Worm (Caenorhabditis elegans) whole organism, mixed stage, embryonic: ENCODE measurements around the gene Y43B11AL.1.

Experiments used
- ceh-43 ChIP-seq: fragments of 200-800 bp; sonication (Bioruptor generic); optimal IDR thresholded peaks from 2 replicates; lab custom pipeline; 2018; ENCODE audit warnings: mild to moderate bottlenecking, missing genetic modification characterization, moderate library complexity, missing compliant biosample characterization
- ces-1 ChIP-seq: fragments of 150-350 bp; optimal IDR thresholded peaks from 2 replicates; lab custom pipeline; 2014; ENCODE audit warnings: missing biosample characterization, missing genetic modification reagents, missing genetic modification characterization
- mep-1 ChIP-seq: fragments of 150-350 bp; optimal IDR thresholded peaks from 2 replicates; lab custom pipeline; 2017; ENCODE audit warnings: missing biosample characterization, missing genetic modification reagents, missing genetic modification characterization, inconsistent platforms
- nhr-28 ChIP-seq: fragments of 150-350 bp; optimal IDR thresholded peaks from 2 replicates; lab custom pipeline; 2014; ENCODE audit warnings: missing biosample characterization, missing genetic modification characterization
- pha-4 ChIP-seq: fragments of 150-350 bp; optimal IDR thresholded peaks from 2 replicates; lab custom pipeline; 2018; ENCODE audit warnings: missing biosample characterization, missing genetic modification reagents, missing genetic modification characterization
- unc-39 ChIP-seq: fragments of 150-350 bp; optimal IDR thresholded peaks from 2 replicates; lab custom pipeline; 2014; ENCODE audit warnings: missing biosample characterization, missing genetic modification characterization

- TF ChIP-seq mep-1 (tag; lab: Kevin White, UChicago): peak; percentile 31
- TF ChIP-seq pha-4 (tag; lab: Kevin White, UChicago): peak; percentile 66
- no peak for TF ChIP-seq nhr-28 (tag; lab: Kevin White, UChicago)
- TF ChIP-seq ceh-43 (GFP tag; lab: Kevin White, UChicago): no peak
- no peak for TF ChIP-seq unc-39 (tag; lab: Kevin White, UChicago)
- peak; percentile 46 for TF ChIP-seq ces-1
Observed at ce11 chrIV:7103211-7103679, 38.1 kb downstream of the Y43B11AL.1 start, which contains the start of the genes rde-8 and ZC477.3.
